Fruit fly (Drosophila melanogaster): ENCODE data around the gene CG3108.

Gene CG3108

dm6 chrX:5745840-5746815, 35.3 kb downstream of the CG3108 start (continued):
- TF ChIP-seq Sin3A (optimal IDR thresholded peaks at IDR 0.05) = peak; percentile 6
- no peak for TF ChIP-seq CG3065 (GFP tag; optimal IDR thresholded peaks at IDR 0.05)
- TF ChIP-seq CG11696 (GFP tag; IDR thresholded peaks at IDR 0.05) = peak; percentile 71
- TF ChIP-seq Usf (GFP tag; optimal IDR thresholded peaks at IDR 0.05) = peak; percentile 31
- TF ChIP-seq chinmo (GFP tag; IDR thresholded peaks at IDR 0.05; ENCODE audit: partially characterized antibody) = 0 out of 4 replicates have a peak, but pooled peaks have one; percentile 9
- TF ChIP-seq CG12942 (GFP tag; optimal IDR thresholded peaks at IDR 0.05) = peak; percentile 38
- peak; percentile 57 for TF ChIP-seq CG4424 (GFP tag; optimal IDR thresholded peaks at IDR 0.05)
- TF ChIP-seq H15 (GFP tag; IDR thresholded peaks at IDR 0.05) = peak; percentile 64; the same call in 2 of the 3 replicates
- peak; percentile 83 for TF ChIP-seq HHEX (GFP tag; optimal IDR thresholded peaks at IDR 0.05)
- TF ChIP-seq CG31224 (GFP tag; IDR thresholded peaks at IDR 0.05) = peak; percentile 56
- no peak for TF ChIP-seq insv (GFP tag; optimal IDR thresholded peaks at IDR 0.05)
- TF ChIP-seq fru (optimal IDR thresholded peaks at IDR 0.05) = no peak
- peak; percentile 61 for TF ChIP-seq B-H1 (GFP tag; IDR thresholded peaks at IDR 0.05)
- peak; percentile 69 for TF ChIP-seq Gug (GFP tag; IDR thresholded peaks at IDR 0.05)
- no peak for TF ChIP-seq Neu2 (GFP tag; optimal IDR thresholded peaks at IDR 0.05; ENCODE audit: borderline replicate concordance)
- peak; percentile 59 for TF ChIP-seq CG6813 (GFP tag; optimal IDR thresholded peaks at IDR 0.05)
- peak; percentile 74 for TF ChIP-seq seq (GFP tag; IDR thresholded peaks at IDR 0.05)
- peak; percentile 45 for TF ChIP-seq Asciz (GFP tag; optimal IDR thresholded peaks at IDR 0.05)
- TF ChIP-seq amos (GFP tag; IDR thresholded peaks at IDR 0.05; ENCODE audit: partially characterized antibody) = no peak
- TF ChIP-seq CG8388 (GFP tag; optimal IDR thresholded peaks at IDR 0.05) = peak; percentile 63
- no peak for TF ChIP-seq stwl (tag; optimal IDR thresholded peaks at IDR 0.05)
- TF ChIP-seq pfk (GFP tag; optimal IDR thresholded peaks at IDR 0.05) = peak; percentile 7
- TF ChIP-seq fd96Cb (tag; optimal IDR thresholded peaks at IDR 0.05) = peak; percentile 40
- TF ChIP-seq yki (optimal IDR thresholded peaks at IDR 0.05) = no peak
- TF ChIP-seq PHDP (tag; optimal IDR thresholded peaks at IDR 0.05) = peak; percentile 82
- peak; percentile 25 for TF ChIP-seq CG8089 (GFP tag; optimal IDR thresholded peaks at IDR 0.05)
- peak; percentile 48; the same call in 2 of the 3 replicates for TF ChIP-seq CG14860 (GFP tag; IDR thresholded peaks at IDR 0.05; ENCODE audit: partially characterized antibody)
- TF ChIP-seq hth (optimal IDR thresholded peaks at IDR 0.05) = no peak
- no peak for TF ChIP-seq NK7.1 (GFP tag; optimal IDR thresholded peaks at IDR 0.05)
- TF ChIP-seq CG11093 (GFP tag; IDR thresholded peaks at IDR 0.05) = peak; percentile 67; the same call in 2 of the 3 replicates
- peak; percentile 83 for TF ChIP-seq CG16779 (GFP tag; IDR thresholded peaks at IDR 0.05)
- no peak for TF ChIP-seq Mes4 (GFP tag; optimal IDR thresholded peaks at IDR 0.05)
- no peak for TF ChIP-seq da (GFP tag; optimal IDR thresholded peaks at IDR 0.05)
- TF ChIP-seq az2 (GFP tag; optimal IDR thresholded peaks at IDR 0.05) = peak; percentile 75
- peak; percentile 58 for TF ChIP-seq pnt (GFP tag; optimal IDR thresholded peaks at IDR 0.05)
- TF ChIP-seq gcm2 (GFP tag; optimal IDR thresholded peaks at IDR 0.05) = peak; percentile 63
- peak; percentile 77 for TF ChIP-seq sisA (GFP tag; IDR thresholded peaks at IDR 0.05)
- TF ChIP-seq CG3838 (GFP tag; optimal IDR thresholded peaks at IDR 0.05) = peak; percentile 4
- peak; percentile 70 for TF ChIP-seq schlank (tag; optimal IDR thresholded peaks at IDR 0.05)
- no peak for TF ChIP-seq Tbp (GFP tag; optimal IDR thresholded peaks at IDR 0.05)
- peak; percentile 0 for TF ChIP-seq CG6254 (GFP tag; optimal IDR thresholded peaks at IDR 0.05)
- TF ChIP-seq salm (tag; optimal IDR thresholded peaks at IDR 0.05) = peak; percentile 43
- TF ChIP-seq CG14965 (GFP tag; optimal IDR thresholded peaks at IDR 0.05; ENCODE audit: borderline replicate concordance) = no peak
- peak; percentile 57; the same call in 2 of the 3 replicates for TF ChIP-seq otp (GFP tag; IDR thresholded peaks at IDR 0.05)
- TF ChIP-seq dimm (GFP tag; IDR thresholded peaks at IDR 0.05) = peak; percentile 60; the same call in 1 of the 2 replicates
- TF ChIP-seq fd3F (GFP tag; optimal IDR thresholded peaks at IDR 0.05) = peak; percentile 48
- TF ChIP-seq Six4 (GFP tag; optimal IDR thresholded peaks at IDR 0.05) = no peak
- peak; percentile 68 for TF ChIP-seq CG5953 (GFP tag; IDR thresholded peaks at IDR 0.05)
- peak; percentile 68 for TF ChIP-seq mam (GFP tag; optimal IDR thresholded peaks at IDR 0.05)

Data from whole organism, embryonic.